Fruit fly (Drosophila melanogaster) whole organism, embryonic: ENCODE measurements around the gene RfC4.

Experiments used
- Ada2b ChIP-seq: fragments of 200-800 bp; sonication (Bioruptor generic); IDR thresholded peaks from 2 replicates; pipeline ENCODE4 v1.3.6; 2022; ENCODE audit warnings: missing biosample characterization, missing genetic modification characterization
- Bgb ChIP-seq: fragments of 200-800 bp; sonication (Bioruptor generic); IDR thresholded peaks from 2 replicates; pipeline ENCODE4 v1.3.6; 2022; ENCODE audit warnings: missing biosample characterization, missing genetic modification characterization; ENCODE audit not compliant: partially characterized antibody
- CG11504 ChIP-seq: fragments of 200-800 bp; sonication (Bioruptor generic); optimal IDR thresholded peaks from 3 replicates; lab custom pipeline; 2019; ENCODE audit warnings: missing biosample characterization, mild to moderate bottlenecking, missing genetic modification characterization, moderate library complexity
- CG12769 ChIP-seq: fragments of 200-800 bp; sonication (Bioruptor generic); optimal IDR thresholded peaks from 2 replicates; lab custom pipeline; 2019; ENCODE audit warnings: missing biosample characterization, mild to moderate bottlenecking, missing genetic modification characterization, moderate library complexity
- CG13624 ChIP-seq: fragments of 200-800 bp; sonication (Bioruptor generic); optimal IDR thresholded peaks from 2 replicates; lab custom pipeline; 2016; ENCODE audit warnings: missing biosample characterization, missing genetic modification characterization
- CG1529 ChIP-seq: fragments of 200-800 bp; sonication (Bioruptor generic); optimal IDR thresholded peaks from 3 replicates; lab custom pipeline; 2018; ENCODE audit warnings: missing biosample characterization, missing genetic modification characterization
- CG17359 ChIP-seq: fragments of 200-800 bp; sonication (Bioruptor generic); optimal IDR thresholded peaks from 3 replicates; lab custom pipeline; 2018; ENCODE audit warnings: missing biosample characterization, mild to moderate bottlenecking, missing genetic modification characterization, moderate library complexity
- CG18764 ChIP-seq: fragments of 200-800 bp; sonication (Bioruptor generic); optimal IDR thresholded peaks from 3 replicates; lab custom pipeline; 2016; ENCODE audit warnings: missing biosample characterization, missing genetic modification characterization
- CG2120 ChIP-seq: fragments of 200-800 bp; sonication (Bioruptor generic); optimal IDR thresholded peaks from 3 replicates; lab custom pipeline; 2016; ENCODE audit warnings: missing biosample characterization, missing genetic modification characterization
- CG2889 ChIP-seq: fragments of 200-800 bp; sonication (Bioruptor generic); IDR thresholded peaks from 3 replicates; pipeline ENCODE4 v1.3.6; 2022; ENCODE audit warnings: missing biosample characterization, missing genetic modification characterization
- CG3281 ChIP-seq: fragments of 200-800 bp; sonication (Bioruptor generic); optimal IDR thresholded peaks from 3 replicates; lab custom pipeline; 2017; ENCODE audit warnings: missing biosample characterization, mild to moderate bottlenecking, missing genetic modification characterization
- CG3995 ChIP-seq: fragments of 200-800 bp; sonication (Bioruptor generic); optimal IDR thresholded peaks from 3 replicates; lab custom pipeline; 2016; ENCODE audit warnings: missing biosample characterization, missing genetic modification characterization
- CG4282 ChIP-seq: fragments of 200-800 bp; sonication (Bioruptor generic); optimal IDR thresholded peaks from 2 replicates; lab custom pipeline; 2016; ENCODE audit warnings: missing biosample characterization, missing genetic modification characterization
- CG7745 ChIP-seq: fragments of 200-800 bp; sonication (Bioruptor generic); optimal IDR thresholded peaks from 2 replicates; lab custom pipeline; 2018; ENCODE audit warnings: missing biosample characterization, mild to moderate bottlenecking, missing genetic modification characterization, moderate library complexity
- CG7963 ChIP-seq: fragments of 200-800 bp; sonication (Bioruptor generic); IDR thresholded peaks from 3 replicates; pipeline ENCODE4 v1.3.6; 2022; ENCODE audit warnings: missing biosample characterization, missing genetic modification characterization; ENCODE audit not compliant: partially characterized antibody
- CG8290 ChIP-seq, 3 experiments: fragments of 200-800 bp; sonication (Bioruptor generic); optimal IDR thresholded peaks; 2 replicates each; lab custom pipeline; 2016 to 2019; ENCODE audit warnings: missing biosample characterization in 3 of 3, missing genetic modification characterization in 3 of 3, mild to moderate bottlenecking in 2 of 3, moderate library complexity in 1 of 3
- CG9727 ChIP-seq: fragments of 200-800 bp; sonication (Bioruptor generic); optimal IDR thresholded peaks from 3 replicates; lab custom pipeline; 2017; ENCODE audit warnings: missing biosample characterization, mild to moderate bottlenecking, missing genetic modification characterization
- D19B ChIP-seq: fragments of 200-800 bp; sonication (Bioruptor generic); optimal IDR thresholded peaks from 2 replicates; lab custom pipeline; 2017; ENCODE audit warnings: missing biosample characterization, mild to moderate bottlenecking, missing genetic modification characterization
- Dll ChIP-seq: fragments of 200-800 bp; sonication (Bioruptor generic); IDR thresholded peaks from 4 replicates; pipeline ENCODE4 v1.3.6; 2022; ENCODE audit warnings: missing biosample characterization, missing genetic modification characterization; ENCODE audit not compliant: partially characterized antibody
- Elba2 ChIP-seq: fragments of 200-800 bp; sonication (Bioruptor generic); optimal IDR thresholded peaks from 3 replicates; lab custom pipeline; 2016; ENCODE audit warnings: missing biosample characterization, missing genetic modification characterization
- Fer1 ChIP-seq: fragments of 200-800 bp; sonication (Bioruptor generic); optimal IDR thresholded peaks from 2 replicates; lab custom pipeline; 2017; ENCODE audit warnings: missing biosample characterization, mild to moderate bottlenecking, missing genetic modification characterization
- HLH4C ChIP-seq: fragments of 200-800 bp; sonication (Bioruptor generic); IDR thresholded peaks from 3 replicates; pipeline ENCODE4 v1.3.6; 2022; ENCODE audit warnings: missing biosample characterization, missing genetic modification characterization; ENCODE audit not compliant: partially characterized antibody
- Kr ChIP-seq: fragments of 200-800 bp; sonication (Bioruptor generic); optimal IDR thresholded peaks from 2 replicates; lab custom pipeline; 2017; ENCODE audit warnings: missing biosample characterization, mild to moderate bottlenecking, missing genetic modification characterization
- Lhr ChIP-seq: fragments of 200-800 bp; sonication (Bioruptor generic); optimal IDR thresholded peaks from 3 replicates; lab custom pipeline; 2017; ENCODE audit warnings: mild to moderate bottlenecking, missing biosample characterization, missing genetic modification reagents, missing genetic modification characterization
- NC2β ChIP-seq: fragments of 200-800 bp; sonication (Bioruptor generic); optimal IDR thresholded peaks from 2 replicates; lab custom pipeline; 2016; ENCODE audit warnings: missing biosample characterization, missing genetic modification characterization
- NfI ChIP-seq: fragments of 200-800 bp; sonication (Bioruptor generic); optimal IDR thresholded peaks from 3 replicates; lab custom pipeline; 2018; ENCODE audit warnings: missing biosample characterization, mild to moderate bottlenecking, missing genetic modification characterization, moderate library complexity
- Rfx ChIP-seq: fragments of 200-800 bp; sonication (Bioruptor generic); IDR thresholded peaks from 2 replicates; pipeline ENCODE4 v1.3.6; 2022; ENCODE audit warnings: missing biosample characterization, missing genetic modification characterization
- Scr ChIP-seq: fragments of 200-800 bp; sonication (Bioruptor generic); IDR thresholded peaks from 2 replicates; pipeline ENCODE4 v1.3.6; 2022; ENCODE audit warnings: missing biosample characterization, missing genetic modification characterization; ENCODE audit not compliant: partially characterized antibody
- Spps ChIP-seq: fragments of 200-800 bp; sonication (Bioruptor generic); optimal IDR thresholded peaks from 2 replicates; lab custom pipeline; 2018; ENCODE audit warnings: missing biosample characterization, mild to moderate bottlenecking, missing genetic modification characterization
- Ssrp ChIP-seq: fragments of 200-800 bp; sonication (Bioruptor generic); optimal IDR thresholded peaks from 2 replicates; lab custom pipeline; 2018; ENCODE audit warnings: missing biosample characterization, mild to moderate bottlenecking, missing genetic modification characterization, moderate library complexity
- Stat92E ChIP-seq, 3 experiments: fragments of >200 bp in 2 of 3; fragments of 200-800 bp in 1 of 3; sonication (Bioruptor generic) in 1 of 3; optimal IDR thresholded peaks; 2 replicates each; lab custom pipeline; 2017 to 2019; ENCODE audit warnings: missing biosample characterization in 3 of 3, missing genetic modification characterization in 3 of 3, mild to moderate bottlenecking in 1 of 3, moderate library complexity in 1 of 3
- al ChIP-seq: fragments of 200-800 bp; sonication (Bioruptor generic); IDR thresholded peaks from 2 replicates; pipeline ENCODE4 v1.3.6; 2022; ENCODE audit warnings: missing biosample characterization, missing genetic modification characterization
- cg ChIP-seq: fragments of 200-800 bp; sonication (Bioruptor generic); optimal IDR thresholded peaks from 3 replicates; lab custom pipeline; 2019; ENCODE audit warnings: missing biosample characterization, mild to moderate bottlenecking, missing genetic modification characterization, moderate library complexity
- chn ChIP-seq: fragments of 200-800 bp; sonication (Bioruptor generic); optimal IDR thresholded peaks from 2 replicates; lab custom pipeline; 2016; ENCODE audit warnings: missing biosample characterization, missing genetic modification characterization
- cwo ChIP-seq: fragments of 200-800 bp; sonication (Bioruptor generic); optimal IDR thresholded peaks from 3 replicates; lab custom pipeline; 2017; ENCODE audit warnings: missing biosample characterization, missing genetic modification characterization, mild to moderate bottlenecking, moderate library complexity, missing genetic modification reagents
- dysf ChIP-seq: fragments of 200-800 bp; sonication (Bioruptor generic); IDR thresholded peaks from 3 replicates; pipeline ENCODE4 v1.3.6; 2022; ENCODE audit warnings: missing biosample characterization, missing genetic modification characterization
- grn ChIP-seq: fragments of 200-800 bp; sonication (Bioruptor generic); optimal IDR thresholded peaks from 3 replicates; lab custom pipeline; 2017; ENCODE audit warnings: missing biosample characterization, missing genetic modification characterization
- hb ChIP-seq: fragments of 200-800 bp; sonication (Bioruptor generic); IDR thresholded peaks from 3 replicates; pipeline ENCODE4 v1.3.6; 2022; ENCODE audit warnings: missing biosample characterization, missing genetic modification characterization; ENCODE audit not compliant: partially characterized antibody
- knrl ChIP-seq: fragments of 200-800 bp; sonication (Bioruptor generic); IDR thresholded peaks from 3 replicates; pipeline ENCODE4 v1.3.6; 2022; ENCODE audit warnings: missing biosample characterization, missing genetic modification characterization; ENCODE audit not compliant: partially characterized antibody
- maf-S ChIP-seq: fragments of 200-800 bp; sonication (Bioruptor generic); optimal IDR thresholded peaks from 2 replicates; lab custom pipeline; 2016; ENCODE audit warnings: missing biosample characterization, missing genetic modification characterization
- pb ChIP-seq: fragments of 200-800 bp; sonication (Bioruptor generic); optimal IDR thresholded peaks from 3 replicates; lab custom pipeline; 2016; ENCODE audit warnings: missing biosample characterization, missing genetic modification characterization
- rib ChIP-seq: fragments of 200-800 bp; sonication (Bioruptor generic); IDR thresholded peaks from 2 replicates; pipeline ENCODE4 v1.3.6; 2022; ENCODE audit warnings: missing biosample characterization, missing genetic modification characterization
- row ChIP-seq: fragments of 200-800 bp; sonication (Bioruptor generic); IDR thresholded peaks from 3 replicates; pipeline ENCODE4 v1.3.6; 2022; ENCODE audit warnings: missing biosample characterization, missing genetic modification characterization
- slp2 ChIP-seq: fragments of 200-800 bp; sonication (Bioruptor generic); optimal IDR thresholded peaks from 2 replicates; lab custom pipeline; 2016; ENCODE audit warnings: missing biosample characterization, missing genetic modification characterization
- sqz ChIP-seq: fragments of 200-800 bp; sonication (Bioruptor generic); optimal IDR thresholded peaks from 3 replicates; lab custom pipeline; 2018; ENCODE audit warnings: missing biosample characterization, mild to moderate bottlenecking, missing genetic modification characterization
- tna ChIP-seq: fragments of 200-800 bp; sonication (Bioruptor generic); IDR thresholded peaks from 2 replicates; pipeline ENCODE4 v1.3.6; 2022; ENCODE audit warnings: missing biosample characterization, missing genetic modification characterization; ENCODE audit not compliant: partially characterized antibody
- trem ChIP-seq: fragments of 200-800 bp; optimal IDR thresholded peaks from 3 replicates; lab custom pipeline; 2019; ENCODE audit warnings: missing biosample characterization, mild to moderate bottlenecking, missing genetic modification characterization, moderate library complexity

RfC4 gene

DNA sequence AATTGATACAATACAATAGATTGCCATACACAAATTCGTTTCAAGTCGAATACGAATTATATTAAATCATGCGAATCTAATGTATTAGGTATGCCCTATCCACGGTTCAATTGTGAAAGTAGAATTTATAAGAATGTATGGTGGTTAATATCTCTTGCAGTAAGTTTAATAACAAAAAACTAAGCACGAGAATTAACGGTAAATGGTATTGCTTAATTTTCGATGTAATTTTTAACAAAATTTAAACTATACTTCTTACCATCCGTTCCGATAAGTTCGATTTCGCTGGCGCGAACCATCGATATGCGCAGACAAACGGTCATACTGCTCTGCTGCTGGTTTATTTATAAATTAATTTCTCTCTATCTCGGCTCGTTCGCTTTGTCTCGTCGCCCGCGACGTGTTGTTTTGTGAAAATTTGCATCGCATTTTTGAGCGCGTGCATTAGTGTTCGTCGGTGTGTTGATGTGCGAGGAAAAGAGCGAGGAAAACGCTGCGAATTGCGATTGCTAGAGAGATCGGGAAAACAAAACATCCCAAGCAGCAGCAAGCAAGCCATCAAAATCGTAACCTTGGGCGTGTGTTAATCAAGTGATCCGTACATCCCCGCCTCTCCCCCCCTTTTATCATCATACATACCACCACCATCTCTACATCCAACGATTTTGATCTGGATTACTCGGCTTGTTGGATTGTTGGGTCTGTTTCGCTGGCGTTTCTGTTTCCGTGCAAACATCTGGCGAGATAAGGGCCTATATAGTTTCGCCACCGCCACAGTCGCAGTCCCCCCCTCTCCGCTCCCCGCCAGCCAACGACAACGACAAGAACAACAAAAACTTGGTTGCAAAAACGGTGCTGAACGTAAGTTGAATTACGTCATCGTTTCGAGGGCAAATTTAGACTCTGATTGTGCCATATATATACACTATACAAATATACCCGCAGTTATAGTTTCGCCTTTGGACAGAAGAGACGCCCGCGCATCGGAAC, 32.3 kb downstream of the RfC4 start, which contains the start of gene Fit1 (continued):
- TF ChIP-seq CG2120 (GFP tag; lab: Kevin White, UChicago) (no peak), Ada2b (GFP tag; lab: Robert Waterston, UW) (no peak), Fer1 (GFP tag; lab: Kevin White, UChicago) (peak; percentile 35), Elba2 (GFP tag; lab: Kevin White, UChicago) (no peak), CG7745 (tag; lab: Kevin White, UChicago) (no peak), CG7963 (peak; percentile 56; the same call in 2 of the 3 replicates), slp2 (no peak), CG11504 (tag; lab: Kevin White, UChicago) (no peak), CG2889 (GFP tag; lab: Robert Waterston, UW) (no peak), maf-S (GFP tag; lab: Kevin White, UChicago) (no peak), Ssrp (tag; lab: Kevin White, UChicago) (no peak), row (peak; percentile 28; the same call in 2 of the 3 replicates), Spps (tag; lab: Kevin White, UChicago) (no peak), HLH4C (GFP tag; lab: Robert Waterston, UW) (peak; percentile 55; the same call in 1 of the 3 replicates), CG9727 (no peak), Dll (GFP tag; lab: Robert Waterston, UW) (peak; percentile 47; the same call in 2 of the 4 replicates), hb (GFP tag; lab: Robert Waterston, UW) (peak; percentile 57; the same call in 1 of the 3 replicates), trem (tag; lab: Kevin White, UChicago) (peak; percentile 5), CG13624 (GFP tag; lab: Kevin White, UChicago) (no peak), Scr (GFP tag; lab: Robert Waterston, UW) (peak; percentile 53), Lhr (GFP tag; lab: Kevin White, UChicago) (no peak), CG3281 (GFP tag; lab: Kevin White, UChicago) (peak; percentile 9), NfI (GFP tag; lab: Kevin White, UChicago) (no peak), grn (GFP tag; lab: Kevin White, UChicago) (peak; percentile 65), CG8290 (GFP tag; optimal IDR thresholded peaks at IDR 0.05; lab: Kevin White, UChicago) (no peak), CG8290 (tag; optimal IDR thresholded peaks at IDR 0.05; lab: Kevin White, UChicago) (no peak), D19B (GFP tag; lab: Kevin White, UChicago) (no peak), pb (GFP tag; lab: Kevin White, UChicago) (no peak), NC2β (no peak), knrl (GFP tag; lab: Robert Waterston, UW) (peak; percentile 39; the same call in 2 of the 3 replicates), cwo (GFP tag; lab: Kevin White, UChicago) (peak; percentile 63), tna (GFP tag; lab: Robert Waterston, UW) (peak; percentile 51), CG12769 (tag; lab: Kevin White, UChicago) (peak; percentile 73), rib (GFP tag; lab: Robert Waterston, UW) (peak; percentile 96), CG17359 (tag; lab: Kevin White, UChicago) (no peak), dysf (no peak), Rfx (no peak), CG1529 (no peak), cg (GFP tag; lab: Kevin White, UChicago) (peak; percentile 42), sqz (GFP tag; lab: Kevin White, UChicago) (no peak), CG18764 (GFP tag; lab: Kevin White, UChicago) (no peak), al (no peak), Stat92E (GFP tag; optimal IDR thresholded peaks at IDR 0.05; lab: Kevin White, UChicago) (no peak), CG4282 (GFP tag; lab: Kevin White, UChicago) (no peak), Kr (GFP tag; lab: Kevin White, UChicago) (no peak), chn (GFP tag; lab: Kevin White, UChicago) (no peak), CG3995 (no peak), Bgb (GFP tag; lab: Robert Waterston, UW) (peak; percentile 75)
